Worm (Caenorhabditis elegans) whole organism, L3 larva: ENCODE measurements around the gene F27E5.9.

Source experiments
- ZK546.5 ChIP-seq: sonication (generic microtip); optimal IDR thresholded peaks from 2 replicates; lab custom pipeline; 2017; ENCODE audit warnings: missing biosample characterization, missing genetic modification characterization
- nhr-11 ChIP-seq: fragments of 150-350 bp; optimal IDR thresholded peaks from 2 replicates; lab custom pipeline; 2014; ENCODE audit warnings: missing biosample characterization, missing genetic modification characterization
- nhr-28 ChIP-seq: fragments of 150-350 bp; optimal IDR thresholded peaks from 2 replicates; lab custom pipeline; 2014; ENCODE audit warnings: missing biosample characterization, missing genetic modification characterization

DNA sequence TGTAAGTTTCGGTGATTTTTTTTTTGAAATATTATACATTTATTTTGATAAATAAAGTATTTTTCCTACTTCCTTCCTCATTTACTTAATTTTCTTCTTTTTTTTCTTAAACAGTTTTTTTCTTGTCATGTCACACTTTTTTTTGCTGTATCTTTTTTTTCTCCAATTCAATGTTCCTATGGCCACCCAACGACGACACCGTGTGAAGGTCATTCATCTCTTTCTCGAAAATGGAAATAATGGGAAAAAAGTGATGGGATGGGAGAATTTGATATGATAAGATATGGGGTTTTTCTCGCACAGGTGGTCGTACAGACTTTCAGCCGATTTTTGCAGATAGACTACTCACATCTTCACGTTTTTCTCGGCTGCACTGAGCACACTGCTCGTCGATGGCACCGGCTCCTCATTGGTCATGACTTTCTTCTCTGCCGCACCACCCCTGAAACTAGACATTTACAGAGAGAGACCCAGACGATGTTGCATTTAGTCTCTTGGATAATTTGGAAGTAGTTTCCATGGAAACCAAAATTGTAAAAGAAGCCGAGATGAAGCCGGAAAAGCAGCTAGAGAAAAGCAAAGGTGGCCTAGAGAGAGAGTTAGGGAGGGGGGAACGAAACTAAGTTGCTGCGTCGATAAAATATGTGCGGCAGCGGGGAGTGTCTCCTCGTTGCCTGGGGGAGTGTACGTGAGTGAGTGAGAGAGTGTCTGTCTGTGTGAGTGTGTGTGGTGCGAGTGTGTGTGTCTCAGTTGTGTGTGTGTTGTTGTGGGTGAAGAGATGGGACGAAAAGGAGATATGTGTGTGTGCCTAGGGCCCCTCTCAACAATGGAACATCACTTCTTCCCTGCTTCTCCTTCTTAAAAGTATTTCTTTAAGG lies 34.4 kb downstream of the F27E5.9 start, which contains the start of gene daf-19:
- TF ChIP-seq nhr-11 (peak; percentile 95), ZK546.5 (tag; lab: Kevin White, UChicago) (no peak), nhr-28 (no peak)
